Worm (Caenorhabditis elegans) whole organism, L4/young adult: ENCODE measurements around the gene T01D1.3.
A peak's percentile ranks its signal among the peaks of the same experiment; 100 is the strongest.

ENCODE experiments used
- W03F9.2 ChIP-seq: fragments of 150-350 bp; optimal IDR thresholded peaks from 2 replicates; lab custom pipeline; 2014; ENCODE audit warnings: missing biosample characterization, missing genetic modification characterization
- dao-5 ChIP-seq: sonication (generic microtip); optimal IDR thresholded peaks from 2 replicates; lab custom pipeline; 2016; ENCODE audit warnings: missing genotype, missing genetic modification characterization, moderate library complexity, missing compliant biosample characterization
- him-1 ChIP-seq: sonication (generic microtip); optimal IDR thresholded peaks from 2 replicates; lab custom pipeline; 2016; ENCODE audit warnings: missing genotype, missing genetic modification reagents, missing genetic modification characterization, missing compliant biosample characterization

DNA sequence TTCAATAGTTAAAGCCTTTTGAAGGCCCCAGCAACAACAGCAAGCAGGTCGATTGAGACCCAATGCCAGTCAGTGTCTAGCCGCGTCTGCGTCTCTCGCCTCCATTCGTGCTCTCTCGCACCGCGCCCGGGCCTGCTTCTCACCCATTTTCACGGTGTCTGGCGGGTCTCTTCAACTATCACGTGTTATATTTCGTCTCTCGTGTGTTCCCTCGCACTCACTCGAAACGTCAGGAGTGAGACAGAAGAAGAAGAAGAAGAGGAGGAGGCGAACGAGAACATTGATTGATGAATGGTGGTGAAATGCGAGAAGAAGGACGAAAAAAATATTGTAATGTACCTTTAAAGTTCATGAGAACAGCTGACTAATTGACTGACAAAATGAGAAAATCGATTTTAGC, 45.4 kb upstream of the T01D1.3 start:
- peak; percentile 17 for TF ChIP-seq W03F9.2 (tag; lab: Kevin White, UChicago)
- no peak for TF ChIP-seq dao-5 (tag; lab: Kevin White, UChicago)
- TF ChIP-seq him-1 (tag; lab: Kevin White, UChicago) = no peak
